Worm (Caenorhabditis elegans) whole organism, midembryonic: ENCODE measurements around the gene C31E10.6.

Experiments
- T22C8.4 ChIP-seq: fragments of 200-800 bp; sonication (Bioruptor generic); IDR thresholded peaks from 2 replicates; pipeline ENCODE4 v1.3.6; 2022; ENCODE audit warnings: missing genetic modification characterization, missing compliant biosample characterization
- flt-1 ChIP-seq: fragments of 200-800 bp; sonication (Bioruptor generic); IDR thresholded peaks from 2 replicates; pipeline ENCODE4 v1.3.6; 2022; ENCODE audit warnings: missing genetic modification characterization, missing compliant biosample characterization
- ref-1 ChIP-seq: fragments of 200-800 bp; sonication (Bioruptor generic); conservative IDR thresholded peaks from 2 replicates; pipeline ENCODE4 v1.3.6; 2022; ENCODE audit warnings: missing genetic modification reagents, missing genetic modification characterization, missing compliant biosample characterization
- tab-1 ChIP-seq: fragments of 200-800 bp; sonication (Bioruptor generic); IDR thresholded peaks from 2 replicates; pipeline ENCODE4 v1.3.6; 2022; ENCODE audit warnings: missing genetic modification characterization, missing compliant biosample characterization
- ztf-23 ChIP-seq: fragments of 200-800 bp; sonication (Bioruptor generic); IDR thresholded peaks from 2 replicates; pipeline ENCODE4 v1.3.6; 2022; ENCODE audit warnings: missing genetic modification reagents, missing genetic modification characterization, missing compliant biosample characterization
- ztf-29 ChIP-seq: fragments of 200-800 bp; sonication (Bioruptor generic); IDR thresholded peaks from 2 replicates; pipeline ENCODE4 v1.3.6; 2022; ENCODE audit warnings: missing genetic modification reagents, missing genetic modification characterization, missing compliant biosample characterization

DNA sequence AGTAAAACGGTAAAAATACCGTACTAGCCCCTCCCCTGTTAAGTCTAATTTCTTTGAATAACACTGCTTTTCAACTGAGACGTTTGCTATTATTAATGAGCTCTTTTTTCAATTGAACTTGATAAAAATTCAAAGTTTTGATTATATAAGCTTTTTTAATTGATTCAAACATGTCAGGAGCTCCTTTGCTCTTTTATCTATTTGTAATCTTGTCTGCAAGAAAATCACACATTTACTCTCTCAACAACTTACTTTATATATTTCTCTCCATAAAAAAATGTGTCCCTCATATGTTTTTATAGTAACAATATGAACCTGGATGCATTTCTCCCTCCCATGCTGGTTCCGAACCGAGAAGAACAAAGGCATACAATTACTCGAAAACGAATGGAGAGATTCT lies 24.2 kb downstream of the C31E10.6 start, which contains the start of gene C04C11.1:
- no peak for TF ChIP-seq ztf-29 (GFP tag; lab: Robert Waterston, UW)
- TF ChIP-seq ref-1 (GFP tag; lab: Robert Waterston, UW) = no peak
- no peak for TF ChIP-seq ztf-23 (GFP tag; lab: Robert Waterston, UW)
- TF ChIP-seq flt-1 (GFP tag; lab: Robert Waterston, UW) = no peak
- TF ChIP-seq tab-1 (GFP tag; lab: Robert Waterston, UW) = no peak
- no peak for TF ChIP-seq T22C8.4 (GFP tag; lab: Robert Waterston, UW)
